Fruit fly (Drosophila melanogaster) Kc167 (cell line): ENCODE measurements around the gene CG7650.

ENCODE experiments used
- Myc ChIP-seq: fragments of >200 bp; optimal IDR thresholded peaks from 2 replicates; lab custom pipeline; 2017; ENCODE audit warnings: missing external identifiers
- Sin3A ChIP-seq: fragments of >200 bp; optimal IDR thresholded peaks from 2 replicates; lab custom pipeline; 2018; ENCODE audit warnings: missing external identifiers
- h ChIP-seq: fragments of >200 bp; optimal IDR thresholded peaks from 3 replicates; lab custom pipeline; 2018; ENCODE audit warnings: missing external identifiers
- insv ChIP-seq: fragments of >200 bp; optimal IDR thresholded peaks from 3 replicates; lab custom pipeline; 2018; ENCODE audit warnings: missing external identifiers
- psq ChIP-seq: fragments of >200 bp; optimal IDR thresholded peaks from 2 replicates; lab custom pipeline; 2017; ENCODE audit warnings: missing external identifiers
- ttk ChIP-seq: sonication (Bioruptor generic); optimal IDR thresholded peaks from 2 replicates; lab custom pipeline; 2017; ENCODE audit warnings: missing external identifiers

The CG7650 gene

dm6 chr3L:15566484-15566955 lies 43.7 kb downstream of the CG7650 start:
- TF ChIP-seq psq (no peak), Sin3A (no peak), ttk (lab: Kevin White, UChicago) (no peak), insv (lab: Kevin White, UChicago) (no peak), h (lab: Kevin White, UChicago) (no peak), Myc (lab: Kevin White, UChicago) (no peak)

DNA sequence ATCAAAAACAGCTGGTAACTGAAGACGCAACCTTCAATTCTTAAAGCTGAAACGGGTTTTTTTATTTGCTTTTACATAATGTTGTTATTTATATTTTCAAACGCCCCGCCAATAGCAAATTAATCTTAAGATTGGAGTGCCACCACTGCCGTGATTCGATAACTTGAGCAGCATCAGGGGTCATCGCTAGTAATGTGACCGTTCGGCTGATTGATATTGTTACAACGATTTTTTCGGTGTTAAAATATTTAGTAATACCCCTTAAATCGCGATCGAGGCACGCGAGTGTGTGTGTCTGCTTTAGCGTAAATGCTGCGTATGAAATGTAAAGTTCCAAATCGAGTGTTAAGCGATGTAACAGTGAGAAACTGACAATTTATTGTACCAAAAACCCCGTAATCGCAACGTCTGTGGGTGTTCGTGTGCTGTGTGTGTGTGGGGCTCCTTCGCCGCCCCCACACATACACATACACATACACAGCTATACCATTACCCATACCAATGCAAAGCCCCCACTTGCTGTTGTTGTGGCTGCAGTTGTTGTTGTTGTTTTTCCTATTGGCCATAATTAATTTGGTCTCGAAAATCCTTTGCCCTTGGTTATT lies 44.3 kb downstream of the CG7650 start, which contains the start of gene dop:
Gene dop, plus strand, starts transcription at position 185 of the 605 bp plus-strand sequence.
- TF ChIP-seq ttk (lab: Kevin White, UChicago): no peak
- TF ChIP-seq psq: no peak
- TF ChIP-seq insv (lab: Kevin White, UChicago): no peak
- no peak for TF ChIP-seq h (lab: Kevin White, UChicago)
- TF ChIP-seq Sin3A: no peak
- TF ChIP-seq Myc (lab: Kevin White, UChicago): no peak

DNA sequence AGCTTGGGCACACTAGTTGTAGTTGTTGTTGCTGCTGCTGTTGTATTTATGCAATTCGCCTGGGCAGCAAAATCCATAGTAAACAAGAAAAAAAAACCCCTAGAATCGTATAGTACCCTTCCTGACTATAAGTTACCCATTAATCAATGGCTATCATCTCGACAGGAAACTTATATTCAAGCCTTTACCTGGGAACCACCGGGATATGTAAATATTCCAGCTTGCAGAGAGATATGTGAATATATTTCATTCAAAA lies 46.4 kb downstream of the CG7650 start:
- TF ChIP-seq psq (no peak), Myc (lab: Kevin White, UChicago) (no peak), ttk (lab: Kevin White, UChicago) (no peak), Sin3A (no peak), h (lab: Kevin White, UChicago) (no peak), insv (lab: Kevin White, UChicago) (no peak)

- no peak for TF ChIP-seq Myc (lab: Kevin White, UChicago)
- no peak for TF ChIP-seq psq
- TF ChIP-seq insv (lab: Kevin White, UChicago): no peak
- TF ChIP-seq h (lab: Kevin White, UChicago): no peak
- TF ChIP-seq Sin3A: no peak
- no peak for TF ChIP-seq ttk (lab: Kevin White, UChicago)
Observed at dm6 chr3L:15563058-15563850, 46.9 kb downstream of the CG7650 start, which contains the start of the genes CG7739 and SCCRO. Gene CG7739, minus strand, starts transcription at chr3L:15563065. Gene SCCRO, plus strand, starts transcription at chr3L:15563427.

DNA sequence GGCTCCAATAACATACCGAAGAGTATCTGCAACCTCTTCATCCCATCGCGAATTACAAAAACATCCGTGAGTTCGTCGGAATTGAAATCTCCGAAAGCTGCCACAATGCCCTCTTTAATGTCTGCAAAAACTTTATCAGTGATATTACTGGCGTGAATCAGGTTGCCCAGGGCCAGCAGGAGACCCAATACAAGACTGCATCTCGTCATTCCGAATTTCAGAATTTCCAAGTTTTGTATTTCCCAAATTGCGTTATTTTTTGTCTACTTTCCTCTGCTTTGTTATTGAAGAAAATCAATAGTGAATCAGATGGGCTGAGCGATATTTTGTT lies 47.5 kb downstream of the CG7650 start:
- TF ChIP-seq insv (lab: Kevin White, UChicago) (no peak), ttk (lab: Kevin White, UChicago) (no peak), Sin3A (no peak), h (lab: Kevin White, UChicago) (no peak), Myc (lab: Kevin White, UChicago) (no peak), psq (no peak)
